Worm (Caenorhabditis elegans): ENCODE results near the gene srh-109.

- TF ChIP-seq nhr-237 (tag; optimal IDR thresholded peaks at IDR 0.05) (no peak), nhr-28 (tag; optimal IDR thresholded peaks at IDR 0.05) (no peak), daf-12 (tag; optimal IDR thresholded peaks at IDR 0.05) (no peak), lsy-12 (tag; optimal IDR thresholded peaks at IDR 0.05) (no peak), fkh-2 (tag; optimal IDR thresholded peaks at IDR 0.05) (no peak), nhr-12 (tag; optimal IDR thresholded peaks at IDR 0.05) (no peak)
Observed at ce11 chrV:17238799-17239198, 18.6 kb upstream of the srh-109 start, which contains the start of gene T19C9.8.

All from whole organism, L3 larva.